Fruit fly (Drosophila melanogaster) whole organism, embryonic: ENCODE data around the gene CG31821.

ENCODE experiments used
- Adf1 ChIP-seq: fragments of 200-800 bp; sonication (Bioruptor generic); IDR thresholded peaks from 2 replicates; pipeline ENCODE4 v1.3.6; 2022; ENCODE audit warnings: missing biosample characterization, missing genetic modification characterization
- C15 ChIP-seq: fragments of 200-800 bp; sonication (Bioruptor generic); IDR thresholded peaks from 3 replicates; pipeline ENCODE4 v1.3.6; 2022; ENCODE audit warnings: missing biosample characterization, missing genetic modification characterization
- CG10366 ChIP-seq: fragments of 200-800 bp; sonication (Bioruptor generic); IDR thresholded peaks from 2 replicates; pipeline ENCODE4 v1.3.6; 2022; ENCODE audit warnings: missing biosample characterization, missing genetic modification characterization
- CG10543 ChIP-seq: fragments of 200-800 bp; sonication (Bioruptor generic); optimal IDR thresholded peaks from 3 replicates; lab custom pipeline; 2017; ENCODE audit warnings: missing biosample characterization, mild to moderate bottlenecking, missing genetic modification characterization, moderate library complexity
- CG12659 ChIP-seq: fragments of 200-800 bp; sonication (Bioruptor generic); optimal IDR thresholded peaks from 3 replicates; lab custom pipeline; 2017; ENCODE audit warnings: mild to moderate bottlenecking, missing biosample characterization, missing genetic modification reagents, missing genetic modification characterization
- CG12942 ChIP-seq: fragments of 200-800 bp; sonication (Bioruptor generic); optimal IDR thresholded peaks from 3 replicates; lab custom pipeline; 2016; ENCODE audit warnings: missing biosample characterization, missing genetic modification characterization
- CG14014 ChIP-seq: fragments of 200-800 bp; sonication (Bioruptor generic); IDR thresholded peaks from 2 replicates; pipeline ENCODE4 v1.3.6; 2022; ENCODE audit warnings: missing biosample characterization, missing genetic modification characterization
- CG15073 ChIP-seq: fragments of 200-800 bp; sonication (Bioruptor generic); optimal IDR thresholded peaks from 2 replicates; lab custom pipeline; 2016; ENCODE audit warnings: missing biosample characterization, missing genetic modification characterization
- CG18599 ChIP-seq: fragments of 200-800 bp; sonication (Bioruptor generic); optimal IDR thresholded peaks from 3 replicates; lab custom pipeline; 2017; ENCODE audit warnings: missing biosample characterization, missing genetic modification characterization, mild to moderate bottlenecking, moderate library complexity, missing genetic modification reagents
- CG32532 ChIP-seq: fragments of 200-800 bp; sonication (Bioruptor generic); IDR thresholded peaks from 2 replicates; pipeline ENCODE4 v1.3.6; 2022; ENCODE audit warnings: missing biosample characterization, missing genetic modification characterization
- CG33557 ChIP-seq: fragments of 200-800 bp; sonication (Bioruptor generic); optimal IDR thresholded peaks from 2 replicates; lab custom pipeline; 2019; ENCODE audit warnings: missing biosample characterization, mild to moderate bottlenecking, missing genetic modification characterization, moderate library complexity
- CG34224 ChIP-seq: fragments of 200-800 bp; sonication (Bioruptor generic); IDR thresholded peaks from 3 replicates; pipeline ENCODE4 v1.3.6; 2022; ENCODE audit warnings: missing biosample characterization, missing genetic modification characterization; ENCODE audit not compliant: partially characterized antibody
- CG3838 ChIP-seq: fragments of 200-800 bp; sonication (Bioruptor generic); optimal IDR thresholded peaks from 3 replicates; lab custom pipeline; 2016; ENCODE audit warnings: missing biosample characterization, missing genetic modification characterization
- CG7372 ChIP-seq: fragments of 200-800 bp; sonication (Bioruptor generic); IDR thresholded peaks from 2 replicates; pipeline ENCODE4 v1.3.6; 2022; ENCODE audit warnings: missing biosample characterization, missing genetic modification characterization
- CG7786 ChIP-seq: fragments of 200-800 bp; sonication (Bioruptor generic); optimal IDR thresholded peaks from 2 replicates; lab custom pipeline; 2016; ENCODE audit warnings: missing biosample characterization, missing genetic modification characterization
- CG8765 ChIP-seq: fragments of 200-800 bp; sonication (Bioruptor generic); IDR thresholded peaks from 2 replicates; pipeline ENCODE4 v1.3.6; 2022; ENCODE audit warnings: missing biosample characterization, missing genetic modification characterization
- D ChIP-seq, 2 experiments: fragments of 200-800 bp in 1 of 2; fragments of >200 bp in 1 of 2; sonication (Bioruptor generic) in 1 of 2; optimal IDR thresholded peaks; 2 replicates in 1 of 2; 3 replicates in 1 of 2; lab custom pipeline; 2017; ENCODE audit warnings: mild to moderate bottlenecking in 1 of 2, missing biosample characterization in 1 of 2, missing genetic modification characterization in 1 of 2, missing genetic modification reagents in 1 of 2
- E2f1 ChIP-seq: fragments of 200-800 bp; sonication (Bioruptor generic); IDR thresholded peaks from 2 replicates; pipeline ENCODE4 v1.3.6; 2022; ENCODE audit warnings: missing biosample characterization, missing genetic modification characterization
- Fer2 ChIP-seq: fragments of 200-800 bp; sonication (Bioruptor generic); optimal IDR thresholded peaks from 2 replicates; lab custom pipeline; 2018; ENCODE audit warnings: missing biosample characterization, mild to moderate bottlenecking, missing genetic modification characterization, moderate library complexity
- Lhr ChIP-seq: fragments of 200-800 bp; sonication (Bioruptor generic); optimal IDR thresholded peaks from 3 replicates; lab custom pipeline; 2017; ENCODE audit warnings: mild to moderate bottlenecking, missing biosample characterization, missing genetic modification reagents, missing genetic modification characterization
- Lim3 ChIP-seq: fragments of 200-800 bp; sonication (Bioruptor generic); IDR thresholded peaks from 2 replicates; pipeline ENCODE4 v1.3.6; 2022; ENCODE audit warnings: missing biosample characterization, missing genetic modification characterization
- Mad ChIP-seq: fragments of 200-800 bp; sonication (Bioruptor generic); optimal IDR thresholded peaks from 2 replicates; lab custom pipeline; 2016; ENCODE audit warnings: missing biosample characterization, missing genetic modification characterization
- NC2α ChIP-seq: fragments of 200-800 bp; sonication (Bioruptor generic); optimal IDR thresholded peaks from 2 replicates; lab custom pipeline; 2016; ENCODE audit warnings: missing biosample characterization, missing genetic modification characterization
- NK7.1 ChIP-seq: fragments of 200-800 bp; sonication (Bioruptor generic); optimal IDR thresholded peaks from 3 replicates; lab custom pipeline; 2016; ENCODE audit warnings: missing biosample characterization, missing genetic modification characterization
- Ravus ChIP-seq: fragments of 200-800 bp; sonication (Bioruptor generic); IDR thresholded peaks from 2 replicates; pipeline ENCODE4 v1.3.6; 2022; ENCODE audit warnings: missing biosample characterization, missing genetic modification characterization
- Rfx ChIP-seq: fragments of 200-800 bp; sonication (Bioruptor generic); IDR thresholded peaks from 2 replicates; pipeline ENCODE4 v1.3.6; 2022; ENCODE audit warnings: missing biosample characterization, missing genetic modification characterization
- Vsx1 ChIP-seq: fragments of 200-800 bp; sonication (Bioruptor generic); optimal IDR thresholded peaks from 2 replicates; lab custom pipeline; 2017; ENCODE audit warnings: missing biosample characterization, mild to moderate bottlenecking, missing genetic modification characterization, missing genetic modification reagents
- Xbp1 ChIP-seq: fragments of 200-800 bp; sonication (Bioruptor generic); optimal IDR thresholded peaks from 3 replicates; lab custom pipeline; 2016; ENCODE audit warnings: missing biosample characterization, mild to moderate bottlenecking, missing genetic modification characterization
- ac ChIP-seq: fragments of 200-800 bp; sonication (Bioruptor generic); optimal IDR thresholded peaks from 3 replicates; lab custom pipeline; 2017; ENCODE audit warnings: missing biosample characterization, mild to moderate bottlenecking, missing genetic modification characterization
- chinmo ChIP-seq: fragments of 200-800 bp; sonication (Bioruptor generic); IDR thresholded peaks from 4 replicates; pipeline ENCODE4 v1.3.6; 2022; ENCODE audit warnings: missing biosample characterization, missing genetic modification characterization; ENCODE audit not compliant: partially characterized antibody
- crol ChIP-seq: fragments of 200-800 bp; sonication (Bioruptor generic); IDR thresholded peaks from 2 replicates; pipeline ENCODE4 v1.3.6; 2022; ENCODE audit warnings: missing biosample characterization, missing genetic modification characterization
- danr ChIP-seq: fragments of 200-800 bp; sonication (Bioruptor generic); IDR thresholded peaks from 2 replicates; pipeline ENCODE4 v1.3.6; 2022; ENCODE audit warnings: missing biosample characterization, missing genetic modification characterization
- dm ChIP-seq: fragments of 200-800 bp; sonication (Bioruptor generic); optimal IDR thresholded peaks from 3 replicates; lab custom pipeline; 2016; ENCODE audit warnings: missing biosample characterization, missing genetic modification characterization
- jigr1 ChIP-seq: fragments of 200-800 bp; sonication (Bioruptor generic); IDR thresholded peaks from 3 replicates; pipeline ENCODE4 v1.3.6; 2022; ENCODE audit warnings: missing biosample characterization, missing genetic modification characterization
- luna ChIP-seq: fragments of 200-800 bp; sonication (Bioruptor generic); optimal IDR thresholded peaks from 2 replicates; lab custom pipeline; 2016; ENCODE audit warnings: missing biosample characterization, missing genetic modification characterization
- maf-S ChIP-seq: fragments of 200-800 bp; sonication (Bioruptor generic); optimal IDR thresholded peaks from 2 replicates; lab custom pipeline; 2016; ENCODE audit warnings: missing biosample characterization, missing genetic modification characterization
- mam ChIP-seq: fragments of 200-800 bp; sonication (Bioruptor generic); optimal IDR thresholded peaks from 3 replicates; lab custom pipeline; 2016; ENCODE audit warnings: missing biosample characterization, missing genetic modification characterization
- mld ChIP-seq: fragments of 200-800 bp; sonication (Bioruptor generic); IDR thresholded peaks from 3 replicates; pipeline ENCODE4 v1.3.6; 2022; ENCODE audit warnings: missing biosample characterization, missing genetic modification characterization; ENCODE audit not compliant: partially characterized antibody
- pfk ChIP-seq: fragments of 200-800 bp; sonication (Bioruptor generic); optimal IDR thresholded peaks from 2 replicates; lab custom pipeline; 2018; ENCODE audit warnings: missing biosample characterization, mild to moderate bottlenecking, missing genetic modification characterization, moderate library complexity
- salm ChIP-seq: fragments of 200-800 bp; sonication (Bioruptor generic); optimal IDR thresholded peaks from 2 replicates; lab custom pipeline; 2018; ENCODE audit warnings: missing biosample characterization, mild to moderate bottlenecking, missing genetic modification characterization
- tll ChIP-seq, 2 experiments: fragments of 200-800 bp in 1 of 2; fragments of >200 bp in 1 of 2; sonication (Bioruptor generic) in 1 of 2; optimal IDR thresholded peaks; 2 replicates each; lab custom pipeline; 2017 to 2019; ENCODE audit warnings: missing biosample characterization in 2 of 2, missing genetic modification characterization in 2 of 2, mild to moderate bottlenecking in 1 of 2, moderate library complexity in 1 of 2
- zfh1 ChIP-seq: fragments of 200-800 bp; sonication (Bioruptor generic); IDR thresholded peaks from 3 replicates; pipeline ENCODE4 v1.3.6; 2022; ENCODE audit warnings: missing biosample characterization, missing genetic modification characterization

CG31821 gene

DNA sequence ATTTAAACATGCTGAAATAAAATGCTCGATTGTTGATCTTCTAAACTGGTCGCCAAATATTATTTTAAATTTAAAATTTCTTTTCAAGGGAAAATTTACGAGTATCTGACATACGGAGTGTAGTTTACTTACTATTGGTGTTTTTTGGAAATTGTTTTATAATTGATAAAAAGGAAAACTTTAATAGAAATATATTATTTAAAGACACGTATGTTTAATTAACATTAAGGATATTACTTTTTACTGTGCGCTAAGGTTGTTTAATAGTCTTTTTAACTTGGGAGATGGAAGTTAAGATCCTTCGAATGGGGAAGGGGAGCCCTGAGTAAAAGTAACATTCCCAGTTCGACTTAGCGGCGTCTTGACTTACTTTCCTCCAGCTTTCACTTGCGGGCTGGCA is 22.2 kb downstream of the CG31821 start, which contains the start of gene CG7653:
TSS of gene CG7653 (minus strand) at position 101 of the 400 bp plus-strand sequence.
- TF ChIP-seq dm (GFP tag; lab: Kevin White, UChicago), result no peak
- TF ChIP-seq Fer2 (tag; lab: Kevin White, UChicago), result no peak
- TF ChIP-seq CG34224, result no peak
- TF ChIP-seq CG7786 (GFP tag; lab: Kevin White, UChicago), result no peak
- TF ChIP-seq D (optimal IDR thresholded peaks at IDR 0.05; lab: Kevin White, UChicago), result no peak
- TF ChIP-seq D (GFP tag; optimal IDR thresholded peaks at IDR 0.05; lab: Kevin White, UChicago), result no peak
- TF ChIP-seq NC2α (GFP tag; lab: Kevin White, UChicago), result no peak
- no peak for TF ChIP-seq CG8765 (GFP tag; lab: Robert Waterston, UW)
- no peak for TF ChIP-seq chinmo (GFP tag; lab: Robert Waterston, UW)
- TF ChIP-seq CG32532 (GFP tag; lab: Robert Waterston, UW), result no peak
- no peak for TF ChIP-seq CG12942 (GFP tag; lab: Kevin White, UChicago)

DNA sequence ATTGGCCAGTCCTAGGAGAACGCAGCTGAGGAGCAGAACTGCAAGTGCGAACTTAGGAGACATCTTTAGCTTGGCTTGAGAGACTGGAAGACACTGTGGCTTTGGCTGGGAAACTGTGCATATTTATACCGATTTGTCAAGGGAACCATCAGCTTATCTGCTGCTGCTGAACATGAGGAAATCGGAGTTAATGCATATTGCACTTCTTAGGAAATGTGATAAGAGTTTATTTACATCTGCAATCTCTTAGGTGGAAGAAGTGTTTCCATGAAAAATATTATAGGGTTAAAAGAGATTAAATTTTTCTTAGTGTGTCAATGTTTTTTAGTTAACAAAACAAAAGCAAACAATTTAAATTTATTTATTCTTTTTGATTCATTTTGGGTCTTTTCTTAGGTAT is 36.8 kb downstream of the CG31821 start, which contains the start of gene CG42792:
TSS of gene CG42792 (minus strand) at position 101 of the 400 bp plus-strand sequence.
- no peak for TF ChIP-seq Lim3 (GFP tag; lab: Robert Waterston, UW)
- TF ChIP-seq CG10543 (GFP tag; lab: Kevin White, UChicago), result no peak
- no peak for TF ChIP-seq zfh1 (GFP tag; lab: Robert Waterston, UW)
- TF ChIP-seq CG3838 (GFP tag; lab: Kevin White, UChicago), result no peak
- no peak for TF ChIP-seq Lhr (GFP tag; lab: Kevin White, UChicago)
- TF ChIP-seq CG7372 (GFP tag; lab: Robert Waterston, UW), result no peak
- no peak for TF ChIP-seq luna
- no peak for TF ChIP-seq E2f1
- TF ChIP-seq crol (GFP tag; lab: Robert Waterston, UW), result no peak
- TF ChIP-seq Ravus (GFP tag; lab: Robert Waterston, UW), result no peak
- TF ChIP-seq C15 (GFP tag; lab: Robert Waterston, UW), result no peak
- TF ChIP-seq NK7.1 (GFP tag; lab: Kevin White, UChicago), result no peak
- no peak for TF ChIP-seq tll (GFP tag; optimal IDR thresholded peaks at IDR 0.05; lab: Kevin White, UChicago)
- no peak for TF ChIP-seq jigr1
- TF ChIP-seq Xbp1 (GFP tag; lab: Kevin White, UChicago), result no peak
- TF ChIP-seq CG33557 (GFP tag; lab: Kevin White, UChicago), result no peak
- TF ChIP-seq, all 482 proteins: peak for 0

DNA sequence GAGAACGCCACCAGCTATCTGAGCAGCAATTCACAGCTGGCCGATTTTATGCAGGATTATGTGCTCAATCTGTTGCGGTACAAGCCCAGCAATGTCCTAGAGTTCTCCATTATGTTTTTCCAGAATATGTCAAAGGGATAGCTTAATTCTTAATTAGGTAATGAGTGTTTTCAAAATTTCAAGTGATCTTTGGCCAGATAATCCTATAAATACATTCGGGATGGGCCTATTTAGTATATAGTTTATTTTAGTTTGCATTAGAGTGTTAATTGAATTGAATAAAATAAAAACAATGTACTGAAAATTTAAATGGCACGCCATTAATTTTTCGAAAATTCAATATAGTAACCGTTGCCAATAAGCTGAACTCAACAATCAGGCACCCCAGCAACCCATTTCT is 48.4 kb downstream of the CG31821 start, which contains the start of gene Tektin-A:
TSS of gene Tektin-A (plus strand) at position 301 of the 400 bp plus-strand sequence.
- TF ChIP-seq mam (GFP tag; lab: Kevin White, UChicago) (no peak), salm (no peak), CG10366 (GFP tag; lab: Robert Waterston, UW) (no peak), Rfx (GFP tag; lab: Robert Waterston, UW) (no peak), pfk (GFP tag; lab: Kevin White, UChicago) (no peak), danr (no peak), Adf1 (GFP tag; lab: Robert Waterston, UW) (no peak), mld (GFP tag; lab: Robert Waterston, UW) (no peak), Mad (GFP tag; lab: Kevin White, UChicago) (no peak), maf-S (GFP tag; lab: Kevin White, UChicago) (no peak), CG18599 (GFP tag; lab: Kevin White, UChicago) (no peak), CG12659 (no peak), ac (GFP tag; lab: Kevin White, UChicago) (no peak), Vsx1 (GFP tag; lab: Kevin White, UChicago) (no peak), CG14014 (GFP tag; lab: Robert Waterston, UW) (no peak), CG15073 (GFP tag; lab: Kevin White, UChicago) (no peak)
